Comparison of ENCODE assay signal across 2 fruit fly cellular contexts in the genomic region with DNA sequence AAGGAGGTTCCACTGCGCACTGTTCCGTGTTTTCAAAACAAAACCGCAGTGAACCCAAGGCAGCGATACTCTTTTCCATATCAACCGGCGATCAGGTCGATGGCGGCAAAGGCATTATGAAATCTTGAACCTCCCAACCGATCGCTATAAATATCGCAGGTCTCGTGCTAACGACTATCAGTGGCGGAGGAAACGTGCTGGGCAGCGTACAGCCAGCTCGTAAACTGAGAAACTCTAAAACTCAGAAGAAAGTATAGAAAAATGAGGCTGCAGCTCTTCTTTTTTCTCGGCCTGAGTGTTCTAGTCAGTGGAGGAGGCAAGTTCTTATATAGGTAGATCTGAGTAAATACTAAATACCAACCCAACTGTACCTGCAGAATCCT.
TF ChIP-seq lines count a peak whose summit lies in the region.

A gene (plus strand): TSS at position 175 of the 383 bp plus-strand sequence.

- TF ChIP-seq CTCF in whole organism, embryonic (GFP tag; optimal IDR thresholded peaks at IDR 0.05; lab: Kevin White, UChicago) = no peak

TF ChIP-seq in whole organism, embryonic, 481 proteins besides CTCF, POLR2A, EP300 and RAD21:
- TF ChIP-seq grn (GFP tag; optimal IDR thresholded peaks at IDR 0.05; lab: Kevin White, UChicago) (peak; percentile 39), cwo (GFP tag; optimal IDR thresholded peaks at IDR 0.05; lab: Kevin White, UChicago) (peak; percentile 96), gt (GFP tag; IDR thresholded peaks at IDR 0.05; lab: Robert Waterston, UW) (no peak), ftz-f1 (GFP tag; optimal IDR thresholded peaks at IDR 0.05; lab: Kevin White, UChicago) (no peak), Pdp1 (GFP tag; optimal IDR thresholded peaks at IDR 0.05; lab: Kevin White, UChicago) (peak in 1 of 2 experiments; percentile 42), sug (tag; optimal IDR thresholded peaks at IDR 0.05; lab: Kevin White, UChicago) (peak; percentile 1), CG2199 (GFP tag; IDR thresholded peaks at IDR 0.05; lab: Robert Waterston, UW) (0 out of 3 replicates have a peak, but pooled peaks have one; percentile 9), croc (GFP tag; conservative IDR thresholded peaks at IDR 0.05; lab: Robert Waterston, UW) (0 out of 3 replicates have a peak, but pooled peaks have one; percentile 8), Sry-β (GFP tag; optimal IDR thresholded peaks at IDR 0.05; lab: Kevin White, UChicago) (no peak), Hr78 (GFP tag; optimal IDR thresholded peaks at IDR 0.05; lab: Kevin White, UChicago) (peak in 1 of 2 experiments; percentile 39), sens (GFP tag; lab: Kevin White, UChicago) (no peak), wdn (GFP tag; IDR thresholded peaks at IDR 0.05; lab: Robert Waterston, UW) (no peak), chinmo (GFP tag; IDR thresholded peaks at IDR 0.05; lab: Robert Waterston, UW; ENCODE audit: partially characterized antibody) (0 out of 4 replicates have a peak, but pooled peaks have one; percentile 27), CG7839 (tag; optimal IDR thresholded peaks at IDR 0.05; lab: Kevin White, UChicago) (peak; percentile 24)

TF ChIP-seq in whole organism, prepupa, 60 proteins besides CTCF, POLR2A, EP300 and RAD21:
- no peak for TF ChIP-seq spab (GFP tag; optimal IDR thresholded peaks at IDR 0.05; lab: Kevin White, UChicago)
- TF ChIP-seq Sox14 (GFP tag; optimal IDR thresholded peaks at IDR 0.05; lab: Kevin White, UChicago) = no peak
- TF ChIP-seq CG8119 (GFP tag; IDR thresholded peaks at IDR 0.05; lab: Robert Waterston, UW) = no peak
- TF ChIP-seq CG32006 (GFP tag; optimal IDR thresholded peaks at IDR 0.05; lab: Kevin White, UChicago) = no peak
- no peak for TF ChIP-seq CG3919 (GFP tag; optimal IDR thresholded peaks at IDR 0.05; lab: Kevin White, UChicago)
- TF ChIP-seq salr (GFP tag; optimal IDR thresholded peaks at IDR 0.05; lab: Kevin White, UChicago) = no peak
- TF ChIP-seq svp (GFP tag; lab: Kevin White, UChicago) = peak; percentile 70
- no peak for TF ChIP-seq Hr39 (GFP tag; optimal IDR thresholded peaks at IDR 0.05; lab: Kevin White, UChicago)
- peak; percentile 8 for TF ChIP-seq vri (GFP tag; optimal IDR thresholded peaks at IDR 0.05; lab: Kevin White, UChicago)
